Fruit fly (Drosophila melanogaster) whole organism, embryonic: ENCODE data around the gene Mst89B.

ENCODE experiments used
- Adf1 ChIP-seq: fragments of 200-800 bp; sonication (Bioruptor generic); IDR thresholded peaks from 2 replicates; pipeline ENCODE4 v1.3.6; 2022; ENCODE audit warnings: missing biosample characterization, missing genetic modification characterization
- Blimp-1 ChIP-seq: fragments of 200-800 bp; sonication (Bioruptor generic); optimal IDR thresholded peaks from 3 replicates; lab custom pipeline; 2018; ENCODE audit warnings: missing biosample characterization, missing genetic modification characterization, mild to moderate bottlenecking, moderate library complexity, missing genetic modification reagents
- CG10147 ChIP-seq: fragments of 200-800 bp; sonication (Bioruptor generic); optimal IDR thresholded peaks from 2 replicates; lab custom pipeline; 2019; ENCODE audit warnings: missing biosample characterization, mild to moderate bottlenecking, missing genetic modification characterization, moderate library complexity
- CG10209 ChIP-seq: fragments of 200-800 bp; sonication (Bioruptor generic); optimal IDR thresholded peaks from 3 replicates; lab custom pipeline; 2017; ENCODE audit warnings: missing biosample characterization, mild to moderate bottlenecking, missing genetic modification characterization, missing genetic modification reagents
- CG11560 ChIP-seq: fragments of 200-800 bp; sonication (Bioruptor generic); IDR thresholded peaks from 3 replicates; pipeline ENCODE4 v1.3.6; 2022; ENCODE audit warnings: missing biosample characterization, missing genetic modification characterization
- CG13894 ChIP-seq: fragments of 200-800 bp; sonication (Bioruptor generic); optimal IDR thresholded peaks from 3 replicates; lab custom pipeline; 2018; ENCODE audit warnings: missing biosample characterization, mild to moderate bottlenecking, missing genetic modification characterization, moderate library complexity
- CG14441 ChIP-seq: fragments of 200-800 bp; sonication (Bioruptor generic); IDR thresholded peaks from 2 replicates; pipeline ENCODE4 v1.3.6; 2022; ENCODE audit warnings: missing biosample characterization, missing genetic modification characterization
- CG17328 ChIP-seq: fragments of 200-800 bp; sonication (Bioruptor generic); IDR thresholded peaks from 2 replicates; pipeline ENCODE4 v1.3.6; 2022; ENCODE audit warnings: missing biosample characterization, missing genetic modification characterization
- CG17385 ChIP-seq: fragments of 200-800 bp; sonication (Bioruptor generic); optimal IDR thresholded peaks from 3 replicates; lab custom pipeline; 2018; ENCODE audit warnings: missing biosample characterization, mild to moderate bottlenecking, missing genetic modification characterization
- CG1832 ChIP-seq: fragments of 200-800 bp; sonication (Bioruptor generic); optimal IDR thresholded peaks from 2 replicates; lab custom pipeline; 2017; ENCODE audit warnings: missing biosample characterization, mild to moderate bottlenecking, missing genetic modification characterization, inconsistent platforms
- CG31365 ChIP-seq: fragments of 200-800 bp; sonication (Bioruptor generic); optimal IDR thresholded peaks from 2 replicates; lab custom pipeline; 2018; ENCODE audit warnings: missing biosample characterization, mild to moderate bottlenecking, missing genetic modification characterization
- CG32532 ChIP-seq: fragments of 200-800 bp; sonication (Bioruptor generic); IDR thresholded peaks from 2 replicates; pipeline ENCODE4 v1.3.6; 2022; ENCODE audit warnings: missing biosample characterization, missing genetic modification characterization
- CG3281 ChIP-seq: fragments of 200-800 bp; sonication (Bioruptor generic); optimal IDR thresholded peaks from 3 replicates; lab custom pipeline; 2017; ENCODE audit warnings: missing biosample characterization, mild to moderate bottlenecking, missing genetic modification characterization
- CG6175 ChIP-seq: fragments of 200-800 bp; sonication (Bioruptor generic); IDR thresholded peaks from 3 replicates; pipeline ENCODE4 v1.3.6; 2022; ENCODE audit warnings: missing biosample characterization, missing genetic modification characterization
- CG6683 ChIP-seq: fragments of 200-800 bp; sonication (Bioruptor generic); optimal IDR thresholded peaks from 2 replicates; lab custom pipeline; 2017; ENCODE audit warnings: missing biosample characterization, mild to moderate bottlenecking, missing genetic modification characterization, missing genetic modification reagents
- CG6689 ChIP-seq: fragments of 200-800 bp; sonication (Bioruptor generic); IDR thresholded peaks from 2 replicates; pipeline ENCODE4 v1.3.6; 2022; ENCODE audit warnings: missing biosample characterization, missing genetic modification characterization
- CG7928 ChIP-seq: fragments of 200-800 bp; sonication (Bioruptor generic); optimal IDR thresholded peaks from 2 replicates; lab custom pipeline; 2017; ENCODE audit warnings: missing biosample characterization, mild to moderate bottlenecking, missing genetic modification characterization
- CG8281 ChIP-seq: fragments of 200-800 bp; sonication (Bioruptor generic); optimal IDR thresholded peaks from 2 replicates; lab custom pipeline; 2018; ENCODE audit warnings: missing biosample characterization, mild to moderate bottlenecking, missing genetic modification characterization, moderate library complexity
- Fer3 ChIP-seq: fragments of 200-800 bp; sonication (Bioruptor generic); optimal IDR thresholded peaks from 2 replicates; lab custom pipeline; 2018; ENCODE audit warnings: missing biosample characterization, mild to moderate bottlenecking, missing genetic modification characterization, moderate library complexity
- HLH54F ChIP-seq: fragments of 200-800 bp; sonication (Bioruptor generic); optimal IDR thresholded peaks from 3 replicates; lab custom pipeline; 2016; ENCODE audit warnings: missing biosample characterization, missing genetic modification characterization
- HmgD ChIP-seq: fragments of 200-800 bp; sonication (Bioruptor generic); optimal IDR thresholded peaks from 3 replicates; lab custom pipeline; 2016; ENCODE audit warnings: missing biosample characterization, missing genetic modification characterization
- Lhr ChIP-seq: fragments of 200-800 bp; sonication (Bioruptor generic); optimal IDR thresholded peaks from 3 replicates; lab custom pipeline; 2017; ENCODE audit warnings: mild to moderate bottlenecking, missing biosample characterization, missing genetic modification reagents, missing genetic modification characterization
- Max ChIP-seq: fragments of 200-800 bp; sonication (Bioruptor generic); optimal IDR thresholded peaks from 2 replicates; lab custom pipeline; 2016; ENCODE audit warnings: missing biosample characterization, mild to moderate bottlenecking, missing genetic modification characterization
- Poxn ChIP-seq: fragments of 200-800 bp; sonication (Bioruptor generic); IDR thresholded peaks from 2 replicates; pipeline ENCODE4 v1.3.6; 2022; ENCODE audit warnings: missing biosample characterization, missing genetic modification characterization
- Six4 ChIP-seq: fragments of 200-800 bp; sonication (Bioruptor generic); optimal IDR thresholded peaks from 2 replicates; lab custom pipeline; 2016; ENCODE audit warnings: missing biosample characterization, missing genetic modification characterization
- Spps ChIP-seq: fragments of 200-800 bp; sonication (Bioruptor generic); optimal IDR thresholded peaks from 2 replicates; lab custom pipeline; 2018; ENCODE audit warnings: missing biosample characterization, mild to moderate bottlenecking, missing genetic modification characterization
- Xbp1 ChIP-seq: fragments of 200-800 bp; sonication (Bioruptor generic); optimal IDR thresholded peaks from 3 replicates; lab custom pipeline; 2016; ENCODE audit warnings: missing biosample characterization, mild to moderate bottlenecking, missing genetic modification characterization
- Xrp1 ChIP-seq: fragments of 200-800 bp; sonication (Bioruptor generic); IDR thresholded peaks from 2 replicates; pipeline ENCODE4 v1.3.6; 2022; ENCODE audit warnings: missing biosample characterization, missing genetic modification characterization
- az2 ChIP-seq: fragments of 200-800 bp; sonication (Bioruptor generic); optimal IDR thresholded peaks from 3 replicates; lab custom pipeline; 2016; ENCODE audit warnings: missing biosample characterization, missing genetic modification characterization
- btn ChIP-seq: fragments of 200-800 bp; sonication (Bioruptor generic); optimal IDR thresholded peaks from 2 replicates; lab custom pipeline; 2016; ENCODE audit warnings: missing biosample characterization, missing genetic modification characterization
- corto ChIP-seq: fragments of 200-800 bp; sonication (Bioruptor generic); optimal IDR thresholded peaks from 2 replicates; lab custom pipeline; 2016; ENCODE audit warnings: missing biosample characterization, mild to moderate bottlenecking, missing genetic modification characterization, moderate library complexity
- crp ChIP-seq, 2 experiments: fragments of 200-800 bp; sonication (Bioruptor generic); optimal IDR thresholded peaks; 2 replicates in 1 of 2; 3 replicates in 1 of 2; lab custom pipeline; 2017; ENCODE audit warnings: missing biosample characterization in 2 of 2, missing genetic modification characterization in 2 of 2, mild to moderate bottlenecking in 1 of 2, moderate library complexity in 1 of 2
- danr ChIP-seq: fragments of 200-800 bp; sonication (Bioruptor generic); IDR thresholded peaks from 2 replicates; pipeline ENCODE4 v1.3.6; 2022; ENCODE audit warnings: missing biosample characterization, missing genetic modification characterization
- dm ChIP-seq: fragments of 200-800 bp; sonication (Bioruptor generic); optimal IDR thresholded peaks from 3 replicates; lab custom pipeline; 2016; ENCODE audit warnings: missing biosample characterization, missing genetic modification characterization
- en ChIP-seq: fragments of 200-800 bp; sonication (Bioruptor generic); optimal IDR thresholded peaks from 2 replicates; lab custom pipeline; 2016; ENCODE audit warnings: missing biosample characterization, missing genetic modification characterization
- gem ChIP-seq: fragments of 200-800 bp; sonication (Bioruptor generic); optimal IDR thresholded peaks from 2 replicates; lab custom pipeline; 2019; ENCODE audit warnings: missing biosample characterization, mild to moderate bottlenecking, missing genetic modification characterization, moderate library complexity
- maf-S ChIP-seq: fragments of 200-800 bp; sonication (Bioruptor generic); optimal IDR thresholded peaks from 2 replicates; lab custom pipeline; 2016; ENCODE audit warnings: missing biosample characterization, missing genetic modification characterization
- mirr ChIP-seq: fragments of 200-800 bp; sonication (Bioruptor generic); optimal IDR thresholded peaks from 3 replicates; lab custom pipeline; 2018; ENCODE audit warnings: missing biosample characterization, mild to moderate bottlenecking, missing genetic modification characterization
- nau ChIP-seq: fragments of 200-800 bp; sonication (Bioruptor generic); optimal IDR thresholded peaks from 3 replicates; lab custom pipeline; 2017; ENCODE audit warnings: missing biosample characterization, mild to moderate bottlenecking, missing genetic modification characterization, missing genetic modification reagents
- nom ChIP-seq: fragments of 200-800 bp; sonication (Bioruptor generic); optimal IDR thresholded peaks from 2 replicates; lab custom pipeline; 2017; ENCODE audit warnings: missing biosample characterization, missing genetic modification characterization, mild to moderate bottlenecking, moderate library complexity, missing genetic modification reagents
- phol ChIP-seq: fragments of 200-800 bp; sonication (Bioruptor generic); optimal IDR thresholded peaks from 3 replicates; lab custom pipeline; 2018; ENCODE audit warnings: missing biosample characterization, mild to moderate bottlenecking, missing genetic modification characterization, moderate library complexity
- pita ChIP-seq: fragments of 200-800 bp; sonication (Bioruptor generic); optimal IDR thresholded peaks from 2 replicates; lab custom pipeline; 2017; ENCODE audit warnings: missing biosample characterization, mild to moderate bottlenecking, missing genetic modification characterization
- seq ChIP-seq: fragments of 200-800 bp; sonication (Bioruptor generic); IDR thresholded peaks from 2 replicates; pipeline ENCODE4 v1.3.6; 2022; ENCODE audit warnings: missing biosample characterization, missing genetic modification characterization
- slbo ChIP-seq: fragments of 200-800 bp; sonication (Bioruptor generic); IDR thresholded peaks from 2 replicates; pipeline ENCODE4 v1.3.6; 2022; ENCODE audit warnings: missing biosample characterization, missing genetic modification characterization
- slou ChIP-seq: fragments of 200-800 bp; sonication (Bioruptor generic); optimal IDR thresholded peaks from 3 replicates; lab custom pipeline; 2016; ENCODE audit warnings: missing biosample characterization, missing genetic modification characterization
- sqz ChIP-seq: fragments of 200-800 bp; sonication (Bioruptor generic); optimal IDR thresholded peaks from 3 replicates; lab custom pipeline; 2018; ENCODE audit warnings: missing biosample characterization, mild to moderate bottlenecking, missing genetic modification characterization
- usp ChIP-seq: fragments of >200 bp; optimal IDR thresholded peaks from 2 replicates; lab custom pipeline; 2017; ENCODE audit warnings: missing biosample characterization, missing genetic modification characterization
- vvl ChIP-seq: fragments of 200-800 bp; sonication (Bioruptor generic); IDR thresholded peaks from 2 replicates; pipeline ENCODE4 v1.3.6; 2022; ENCODE audit warnings: missing biosample characterization, missing genetic modification characterization

Gene Mst89B

dm6 chr3R:16280003-16280998 is 13.5 kb downstream of the Mst89B start (continued):
- peak; percentile 72 to 77 for TF ChIP-seq crp (GFP tag; optimal IDR thresholded peaks at IDR 0.05; lab: Kevin White, UChicago)
- TF ChIP-seq gem (tag; lab: Kevin White, UChicago): peak; percentile 100
- peak; percentile 99 for TF ChIP-seq Max (GFP tag; lab: Kevin White, UChicago)
- TF ChIP-seq CG7928: peak; percentile 83
- peak; percentile 99 for TF ChIP-seq Fer3 (tag; lab: Kevin White, UChicago)
- peak; percentile 92 for TF ChIP-seq CG31365 (tag; lab: Kevin White, UChicago)
- TF ChIP-seq CG10209 (GFP tag; lab: Kevin White, UChicago): peak; percentile 100
- TF ChIP-seq slbo (GFP tag; lab: Robert Waterston, UW): peak; percentile 100
- peak; percentile 99 for TF ChIP-seq HmgD
- no peak for TF ChIP-seq pita
- TF ChIP-seq en: peak; percentile 99
- TF ChIP-seq danr: peak; percentile 99
- TF ChIP-seq CG14441 (GFP tag; lab: Robert Waterston, UW): peak; percentile 99
- TF ChIP-seq CG6689: peak; percentile 99
- peak; percentile 97 for TF ChIP-seq CG6683 (GFP tag; lab: Kevin White, UChicago)
- peak; percentile 99 for TF ChIP-seq CG3281
- peak; percentile 99 for TF ChIP-seq CG32532 (GFP tag; lab: Robert Waterston, UW)
- TF ChIP-seq slou (GFP tag; lab: Kevin White, UChicago): peak; percentile 98
- peak; percentile 100 for TF ChIP-seq az2 (GFP tag; lab: Kevin White, UChicago)
- peak; percentile 98 for TF ChIP-seq Poxn (GFP tag; lab: Robert Waterston, UW)
- peak; percentile 99 for TF ChIP-seq maf-S (GFP tag; lab: Kevin White, UChicago)
- peak; percentile 99 for TF ChIP-seq CG10147 (GFP tag; lab: Kevin White, UChicago)
- peak; percentile 99 for TF ChIP-seq CG17385 (GFP tag; lab: Kevin White, UChicago)
- TF ChIP-seq mirr (GFP tag; lab: Kevin White, UChicago): peak; percentile 97
- TF ChIP-seq Adf1 (GFP tag; lab: Robert Waterston, UW): peak; percentile 94
- TF ChIP-seq CG13894 (tag; lab: Kevin White, UChicago): peak; percentile 99
- peak; percentile 95 for TF ChIP-seq CG8281 (tag; lab: Kevin White, UChicago)
- peak; percentile 99 for TF ChIP-seq Xbp1 (GFP tag; lab: Kevin White, UChicago)
- TF ChIP-seq usp: no peak
- peak; percentile 89; the same call in 2 of the 3 replicates for TF ChIP-seq CG11560 (tag; lab: Robert Waterston, UW)
- peak; percentile 100 for TF ChIP-seq Six4 (GFP tag; lab: Kevin White, UChicago)
- peak; percentile 99 for TF ChIP-seq HLH54F (GFP tag; lab: Kevin White, UChicago)
- TF ChIP-seq phol (tag; lab: Kevin White, UChicago): peak; percentile 99
- peak; percentile 98 for TF ChIP-seq Lhr (GFP tag; lab: Kevin White, UChicago)
- peak; percentile 98 for TF ChIP-seq nau (GFP tag; lab: Kevin White, UChicago)

DNA sequence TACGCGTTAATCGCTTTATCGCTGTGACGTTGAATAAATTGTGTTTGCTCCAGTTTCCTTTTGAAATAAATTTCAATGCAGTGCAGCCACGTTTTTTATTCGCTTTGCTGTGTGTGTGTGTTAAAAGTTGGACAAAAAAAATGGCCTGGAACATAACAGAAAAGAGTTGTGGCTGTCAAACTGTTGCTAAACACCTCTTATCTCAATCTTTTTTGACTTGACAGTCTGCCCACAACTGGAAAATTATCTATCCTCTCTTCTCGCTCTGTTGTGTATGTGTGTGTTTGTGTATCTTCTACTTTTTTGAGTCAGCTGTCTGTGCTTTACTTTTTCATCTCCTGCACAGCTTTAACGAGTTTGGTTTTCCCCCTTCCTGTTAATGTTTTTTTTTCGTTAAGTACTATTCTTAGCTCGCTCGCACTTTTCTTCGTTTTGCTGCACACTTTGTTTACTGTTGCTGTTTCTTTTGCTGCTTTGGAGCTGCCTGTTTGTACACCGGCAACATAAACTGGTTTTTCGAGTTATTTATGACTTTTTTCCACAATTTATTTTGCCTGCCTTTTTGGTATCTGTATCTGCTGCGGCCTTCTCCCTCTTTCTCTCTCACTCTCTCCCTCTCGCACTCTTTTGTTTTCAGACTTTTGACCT is 14.3 kb downstream of the Mst89B start:
- no peak for TF ChIP-seq dm (GFP tag; lab: Kevin White, UChicago)
- TF ChIP-seq corto (GFP tag; lab: Kevin White, UChicago): peak; percentile 13
- no peak for TF ChIP-seq btn (GFP tag; lab: Kevin White, UChicago)
- TF ChIP-seq Xrp1 (GFP tag; lab: Robert Waterston, UW): peak; percentile 12; the same call in 1 of the 2 replicates
- peak; percentile 16 for TF ChIP-seq nom (GFP tag; lab: Kevin White, UChicago)
- TF ChIP-seq vvl (GFP tag; lab: Robert Waterston, UW): no peak
- no peak for TF ChIP-seq CG6175 (GFP tag; lab: Robert Waterston, UW)
- no peak for TF ChIP-seq Max (GFP tag; lab: Kevin White, UChicago)
- peak; percentile 45 for TF ChIP-seq sqz (GFP tag; lab: Kevin White, UChicago)
- no peak for TF ChIP-seq Spps
- peak; percentile 19; the same call in 1 of the 2 replicates for TF ChIP-seq CG17328 (GFP tag; lab: Robert Waterston, UW)
- no peak for TF ChIP-seq Blimp-1 (GFP tag; lab: Kevin White, UChicago)
- TF ChIP-seq seq (GFP tag; lab: Robert Waterston, UW): no peak
- peak; percentile 48 for TF ChIP-seq CG1832 (GFP tag; lab: Kevin White, UChicago)
